Fruit fly (Drosophila melanogaster) whole organism, embryonic: ENCODE data around the gene SsRbeta.

Source experiments
- BtbVII ChIP-seq: fragments of 200-800 bp; sonication (Bioruptor generic); optimal IDR thresholded peaks from 3 replicates; lab custom pipeline; 2017; ENCODE audit warnings: missing biosample characterization, mild to moderate bottlenecking, missing genetic modification characterization
- CG10462 ChIP-seq: fragments of 200-800 bp; sonication (Bioruptor generic); optimal IDR thresholded peaks from 2 replicates; lab custom pipeline; 2016; ENCODE audit warnings: missing biosample characterization, missing genetic modification characterization
- CG11560 ChIP-seq: fragments of 200-800 bp; sonication (Bioruptor generic); IDR thresholded peaks from 3 replicates; pipeline ENCODE4 v1.3.6; 2022; ENCODE audit warnings: missing biosample characterization, missing genetic modification characterization
- CG11695 ChIP-seq: fragments of 200-800 bp; sonication (Bioruptor generic); IDR thresholded peaks from 3 replicates; pipeline ENCODE4 v1.3.6; 2022; ENCODE audit warnings: missing biosample characterization, missing genetic modification characterization
- CG14965 ChIP-seq: fragments of 200-800 bp; sonication (Bioruptor generic); optimal IDR thresholded peaks from 2 replicates; lab custom pipeline; 2016; ENCODE audit warnings: missing biosample characterization, missing genetic modification characterization, borderline replicate concordance
- CG15269 ChIP-seq: fragments of 200-800 bp; sonication (Bioruptor generic); optimal IDR thresholded peaks from 2 replicates; lab custom pipeline; 2018; ENCODE audit warnings: missing biosample characterization, mild to moderate bottlenecking, missing genetic modification characterization, moderate library complexity
- CG15514 ChIP-seq: fragments of 200-800 bp; sonication (Bioruptor generic); optimal IDR thresholded peaks from 3 replicates; lab custom pipeline; 2017; ENCODE audit warnings: missing biosample characterization, missing genetic modification characterization, mild to moderate bottlenecking, moderate library complexity, missing genetic modification reagents
- CG15696 ChIP-seq: fragments of 200-800 bp; sonication (Bioruptor generic); optimal IDR thresholded peaks from 2 replicates; lab custom pipeline; 2019; ENCODE audit warnings: missing biosample characterization, mild to moderate bottlenecking, missing genetic modification characterization, moderate library complexity
- CG2875 ChIP-seq: fragments of 200-800 bp; sonication (Bioruptor generic); optimal IDR thresholded peaks from 2 replicates; lab custom pipeline; 2017; ENCODE audit warnings: missing biosample characterization, mild to moderate bottlenecking, missing genetic modification characterization, missing genetic modification reagents
- CG3163 ChIP-seq: fragments of 200-800 bp; sonication (Bioruptor generic); optimal IDR thresholded peaks from 3 replicates; lab custom pipeline; 2016; ENCODE audit warnings: missing biosample characterization, missing genetic modification characterization
- CG32767 ChIP-seq: fragments of 200-800 bp; sonication (Bioruptor generic); IDR thresholded peaks from 2 replicates; pipeline ENCODE4 v1.3.6; 2022; ENCODE audit warnings: missing biosample characterization, missing genetic modification characterization
- CG34422 ChIP-seq: fragments of 200-800 bp; sonication (Bioruptor generic); IDR thresholded peaks from 3 replicates; pipeline ENCODE4 v1.3.6; 2022; ENCODE audit warnings: missing biosample characterization, missing genetic modification characterization
- CG4360 ChIP-seq: fragments of 200-800 bp; sonication (Bioruptor generic); IDR thresholded peaks from 2 replicates; pipeline ENCODE4 v1.3.6; 2022; ENCODE audit warnings: missing biosample characterization, missing genetic modification characterization
- CG4617 ChIP-seq: fragments of 200-800 bp; sonication (Bioruptor generic); optimal IDR thresholded peaks from 3 replicates; lab custom pipeline; 2016; ENCODE audit warnings: missing biosample characterization, missing genetic modification characterization, borderline replicate concordance
- CG4820 ChIP-seq: fragments of 200-800 bp; sonication (Bioruptor generic); optimal IDR thresholded peaks from 3 replicates; lab custom pipeline; 2016; ENCODE audit warnings: missing biosample characterization, missing genetic modification characterization
- CG6791 ChIP-seq: fragments of 200-800 bp; sonication (Bioruptor generic); IDR thresholded peaks from 3 replicates; pipeline ENCODE4 v1.3.6; 2022; ENCODE audit warnings: missing biosample characterization, missing genetic modification characterization; ENCODE audit not compliant: partially characterized antibody
- Dll ChIP-seq: fragments of 200-800 bp; sonication (Bioruptor generic); IDR thresholded peaks from 4 replicates; pipeline ENCODE4 v1.3.6; 2022; ENCODE audit warnings: missing biosample characterization, missing genetic modification characterization; ENCODE audit not compliant: partially characterized antibody
- Hr51 ChIP-seq, 2 experiments: fragments of 200-800 bp; sonication (Bioruptor generic); optimal IDR thresholded peaks; 2 replicates in 1 of 2; 3 replicates in 1 of 2; lab custom pipeline; 2016 to 2018; ENCODE audit warnings: missing biosample characterization in 2 of 2, missing genetic modification characterization in 2 of 2, mild to moderate bottlenecking in 1 of 2, moderate library complexity in 1 of 2
- Lpt ChIP-seq: fragments of >200 bp; optimal IDR thresholded peaks from 2 replicates; lab custom pipeline; 2018; ENCODE audit warnings: missing biosample characterization, missing genetic modification characterization
- Myb ChIP-seq: fragments of 200-800 bp; sonication (Bioruptor generic); optimal IDR thresholded peaks from 2 replicates; lab custom pipeline; 2016; ENCODE audit warnings: missing biosample characterization, missing genetic modification characterization
- NC2α ChIP-seq: fragments of 200-800 bp; sonication (Bioruptor generic); optimal IDR thresholded peaks from 2 replicates; lab custom pipeline; 2016; ENCODE audit warnings: missing biosample characterization, missing genetic modification characterization
- Neu2 ChIP-seq: fragments of 200-800 bp; sonication (Bioruptor generic); optimal IDR thresholded peaks from 3 replicates; lab custom pipeline; 2016; ENCODE audit warnings: missing biosample characterization, missing genetic modification characterization, borderline replicate concordance
- Rfx ChIP-seq: fragments of 200-800 bp; sonication (Bioruptor generic); IDR thresholded peaks from 2 replicates; pipeline ENCODE4 v1.3.6; 2022; ENCODE audit warnings: missing biosample characterization, missing genetic modification characterization
- Trl ChIP-seq, 3 experiments: fragments of >200 bp in 2 of 3; fragments of 200-800 bp in 1 of 3; sonication (Bioruptor generic) in 1 of 3; optimal IDR thresholded peaks; 2 replicates in 1 of 3; 3 replicates in 2 of 3; lab custom pipeline; 2016 to 2017; ENCODE audit warnings: missing biosample characterization in 1 of 3, missing genetic modification characterization in 1 of 3
- Xbp1 ChIP-seq: fragments of 200-800 bp; sonication (Bioruptor generic); optimal IDR thresholded peaks from 3 replicates; lab custom pipeline; 2016; ENCODE audit warnings: missing biosample characterization, mild to moderate bottlenecking, missing genetic modification characterization
- ara ChIP-seq: fragments of 200-800 bp; sonication (Bioruptor generic); IDR thresholded peaks from 2 replicates; pipeline ENCODE4 v1.3.6; 2022; ENCODE audit warnings: missing biosample characterization, missing genetic modification characterization
- eve ChIP-seq, 2 experiments: fragments of >200 bp; optimal IDR thresholded peaks; 2 replicates each; lab custom pipeline; 2017; ENCODE audit warnings: missing biosample characterization in 2 of 2, missing genetic modification characterization in 2 of 2
- exex ChIP-seq: fragments of 200-800 bp; sonication (Bioruptor generic); optimal IDR thresholded peaks from 4 replicates; lab custom pipeline; 2018; ENCODE audit warnings: missing biosample characterization, mild to moderate bottlenecking, missing genetic modification characterization, moderate library complexity
- fd102C ChIP-seq: fragments of 200-800 bp; sonication (Bioruptor generic); optimal IDR thresholded peaks from 2 replicates; lab custom pipeline; 2018; ENCODE audit warnings: missing biosample characterization, mild to moderate bottlenecking, missing genetic modification characterization, moderate library complexity
- gcm ChIP-seq: fragments of 200-800 bp; sonication (Bioruptor generic); optimal IDR thresholded peaks from 2 replicates; lab custom pipeline; 2019; ENCODE audit warnings: missing biosample characterization, mild to moderate bottlenecking, missing genetic modification characterization, moderate library complexity
- gt ChIP-seq: fragments of 200-800 bp; sonication (Bioruptor generic); IDR thresholded peaks from 2 replicates; pipeline ENCODE4 v1.3.6; 2022; ENCODE audit warnings: missing biosample characterization, missing genetic modification characterization
- hbn ChIP-seq: fragments of 200-800 bp; sonication (Bioruptor generic); IDR thresholded peaks from 2 replicates; pipeline ENCODE4 v1.3.6; 2022; ENCODE audit warnings: missing biosample characterization, missing genetic modification characterization; ENCODE audit not compliant: partially characterized antibody
- jigr1 ChIP-seq: fragments of 200-800 bp; sonication (Bioruptor generic); IDR thresholded peaks from 3 replicates; pipeline ENCODE4 v1.3.6; 2022; ENCODE audit warnings: missing biosample characterization, missing genetic modification characterization
- lbe ChIP-seq: fragments of 200-800 bp; sonication (Bioruptor generic); optimal IDR thresholded peaks from 2 replicates; lab custom pipeline; 2016; ENCODE audit warnings: missing biosample characterization, mild to moderate bottlenecking, missing genetic modification characterization
- pum ChIP-seq: fragments of 200-800 bp; sonication (Bioruptor generic); optimal IDR thresholded peaks from 2 replicates; lab custom pipeline; 2016; ENCODE audit warnings: missing biosample characterization, missing genetic modification characterization
- pzg ChIP-seq: fragments of 200-800 bp; sonication (Bioruptor generic); optimal IDR thresholded peaks from 3 replicates; lab custom pipeline; 2018; ENCODE audit warnings: missing biosample characterization, mild to moderate bottlenecking, missing genetic modification characterization, moderate library complexity
- repo ChIP-seq: fragments of 200-800 bp; sonication (Bioruptor generic); optimal IDR thresholded peaks from 2 replicates; lab custom pipeline; 2016; ENCODE audit warnings: missing biosample characterization, missing genetic modification characterization
- slou ChIP-seq: fragments of 200-800 bp; sonication (Bioruptor generic); optimal IDR thresholded peaks from 3 replicates; lab custom pipeline; 2016; ENCODE audit warnings: missing biosample characterization, missing genetic modification characterization
- trh ChIP-seq: fragments of 200-800 bp; sonication (Bioruptor generic); optimal IDR thresholded peaks from 2 replicates; lab custom pipeline; 2016; ENCODE audit warnings: missing biosample characterization, missing genetic modification characterization
- z ChIP-seq: fragments of 200-800 bp; sonication (Bioruptor generic); IDR thresholded peaks from 3 replicates; pipeline ENCODE4 v1.3.6; 2022; ENCODE audit warnings: missing biosample characterization, missing genetic modification characterization
- zfh2 ChIP-seq: fragments of 200-800 bp; sonication (Bioruptor generic); optimal IDR thresholded peaks from 2 replicates; lab custom pipeline; 2016; ENCODE audit warnings: missing biosample characterization, missing genetic modification characterization

The SsRbeta gene

dm6 chr3L:16113607-16114337, 15.6 kb upstream of the SsRbeta start (continued):
- TF ChIP-seq CG14965 (peak; percentile 50), pum (peak; percentile 84), Xbp1 (GFP tag; lab: Kevin White, UChicago) (peak; percentile 89), CG3163 (GFP tag; lab: Kevin White, UChicago) (peak; percentile 76), CG2875 (GFP tag; lab: Kevin White, UChicago) (peak; percentile 64), BtbVII (GFP tag; lab: Kevin White, UChicago) (peak; percentile 85), CG4617 (GFP tag; lab: Kevin White, UChicago) (peak; percentile 88), gcm (GFP tag; lab: Kevin White, UChicago) (peak; percentile 95), CG4820 (GFP tag; lab: Kevin White, UChicago) (peak; percentile 100), exex (tag; lab: Kevin White, UChicago) (peak; percentile 64), z (GFP tag; lab: Robert Waterston, UW) (0 out of 3 replicates have a peak, but pooled peaks have one; percentile 52), CG15514 (GFP tag; lab: Kevin White, UChicago) (peak; percentile 89), Neu2 (GFP tag; lab: Kevin White, UChicago) (no peak), Dll (GFP tag; lab: Robert Waterston, UW) (peak; percentile 72), CG34422 (GFP tag; lab: Robert Waterston, UW) (peak; percentile 76), pzg (GFP tag; lab: Kevin White, UChicago) (peak; percentile 86), Lpt (GFP tag; lab: Kevin White, UChicago) (no peak), CG6791 (GFP tag; lab: Robert Waterston, UW) (peak; percentile 47; the same call in 2 of the 3 replicates), CG4360 (GFP tag; lab: Robert Waterston, UW) (peak; percentile 48), slou (GFP tag; lab: Kevin White, UChicago) (peak; percentile 32), lbe (GFP tag; lab: Kevin White, UChicago) (peak; percentile 94), hbn (GFP tag; lab: Robert Waterston, UW) (peak; percentile 34; the same call in 1 of the 2 replicates), trh (GFP tag; lab: Kevin White, UChicago) (peak; percentile 70), fd102C (no peak), repo (GFP tag; lab: Kevin White, UChicago) (peak; percentile 58), Trl (optimal IDR thresholded peaks at IDR 0.05; lab: Kevin White, UChicago) (no peak), Trl (GFP tag; optimal IDR thresholded peaks at IDR 0.05; lab: Kevin White, UChicago) (peak; percentile 84), CG32767 (peak; percentile 59; the same call in 1 of the 2 replicates), CG15269 (tag; lab: Kevin White, UChicago) (no peak), CG11560 (tag; lab: Robert Waterston, UW) (peak; percentile 18; the same call in 1 of the 3 replicates), CG11695 (GFP tag; lab: Robert Waterston, UW) (no peak; the same call in 2 of the 3 replicates), CG15696 (peak; percentile 64), CG10462 (GFP tag; lab: Kevin White, UChicago) (peak; percentile 33), ara (peak; percentile 41; the same call in 1 of the 2 replicates), jigr1 (0 out of 3 replicates have a peak, but pooled peaks have one; percentile 36), eve (GFP tag; optimal IDR thresholded peaks at IDR 0.05; lab: Kevin White, UChicago) (no peak), Myb (peak; percentile 33), Rfx (peak; percentile 90), gt (no peak), Hr51 (GFP tag; optimal IDR thresholded peaks at IDR 0.05; lab: Kevin White, UChicago) (peak in 1 of 2 experiments; percentile 76), zfh2 (peak; percentile 92), NC2α (GFP tag; lab: Kevin White, UChicago) (peak; percentile 37)
